Worm (Caenorhabditis elegans) whole organism, dauer: ENCODE results near the gene F18A11.2.

ENCODE experiments used
- unc-62 ChIP-seq: sonication (generic microtip); optimal IDR thresholded peaks from 2 replicates; lab custom pipeline; 2017; ENCODE audit warnings: missing biosample characterization, missing genetic modification reagents, missing genetic modification characterization

F18A11.2 gene

DNA sequence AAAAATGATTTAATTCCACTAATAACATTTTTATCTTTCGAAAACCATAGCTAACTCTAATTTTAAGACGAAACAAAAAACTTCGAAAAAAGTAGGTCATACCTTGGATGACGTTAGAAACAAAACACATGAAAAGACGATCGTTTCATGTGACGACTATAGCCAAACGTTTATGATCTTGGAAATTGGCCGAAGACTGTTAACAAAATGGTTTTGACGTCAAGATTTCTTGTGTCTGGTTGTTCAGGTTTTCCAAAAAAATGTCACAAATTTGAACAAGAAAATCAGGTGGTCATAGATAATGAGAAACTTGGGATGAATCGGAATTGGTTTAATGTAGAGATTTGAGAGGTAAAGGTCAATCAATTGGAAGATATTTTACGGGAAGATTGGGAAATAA is 28.3 kb upstream of the F18A11.2 start:
- no peak for TF ChIP-seq unc-62 (GFP tag; lab: Kevin White, UChicago)

DNA sequence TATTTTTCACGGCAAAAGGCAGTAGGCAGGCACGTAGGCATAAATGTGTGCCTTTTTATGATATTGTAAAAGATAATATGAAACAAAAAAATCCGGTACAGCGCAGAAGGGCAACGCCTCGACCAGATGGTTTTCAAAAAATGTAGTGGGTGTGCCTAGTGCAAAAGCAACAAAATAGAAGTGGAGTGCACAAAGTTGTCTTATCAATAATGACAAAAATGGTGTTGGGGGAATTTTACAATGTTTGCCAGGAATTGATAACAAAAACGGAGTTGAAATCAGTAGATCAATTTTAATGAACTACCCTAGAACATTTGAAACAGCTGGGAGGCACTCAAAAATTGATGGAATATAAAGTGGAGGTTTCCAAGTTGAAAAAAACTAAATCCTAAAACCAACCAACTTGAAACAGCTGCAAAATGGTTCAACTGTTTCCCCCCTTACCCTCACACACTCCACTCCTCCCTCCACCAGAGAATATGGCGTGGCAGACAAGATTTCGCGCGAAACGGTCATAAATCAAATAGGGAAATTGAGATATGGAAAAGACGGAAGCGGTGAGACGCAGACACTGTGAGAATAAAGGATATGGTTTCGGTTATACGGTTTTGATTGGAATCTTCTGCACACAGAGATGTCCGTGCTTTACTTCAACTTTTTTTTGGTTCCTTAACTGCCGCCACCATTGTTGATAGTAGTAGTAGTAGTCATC is 27.2 kb upstream of the F18A11.2 start:
- no peak for TF ChIP-seq unc-62 (GFP tag; lab: Kevin White, UChicago)

DNA sequence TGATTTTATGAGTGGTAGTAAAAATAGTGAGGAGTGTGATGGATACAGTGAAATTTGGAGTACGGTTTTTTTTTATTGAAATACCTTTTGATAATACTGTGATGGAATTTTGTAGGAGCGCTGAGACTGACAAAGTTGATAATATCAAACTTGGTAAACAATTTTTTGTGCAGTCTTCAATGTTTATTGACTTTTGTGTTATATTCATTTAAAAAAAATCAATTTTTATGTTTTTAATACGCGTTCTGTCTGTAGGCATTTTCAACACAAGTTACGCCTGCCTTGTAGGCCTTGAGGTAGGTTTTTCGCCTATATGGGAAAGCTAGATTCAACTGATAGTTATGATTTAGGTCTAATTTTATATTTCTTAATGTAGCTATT is 26.6 kb upstream of the F18A11.2 start:
- TF ChIP-seq unc-62 (GFP tag; lab: Kevin White, UChicago): no peak

DNA sequence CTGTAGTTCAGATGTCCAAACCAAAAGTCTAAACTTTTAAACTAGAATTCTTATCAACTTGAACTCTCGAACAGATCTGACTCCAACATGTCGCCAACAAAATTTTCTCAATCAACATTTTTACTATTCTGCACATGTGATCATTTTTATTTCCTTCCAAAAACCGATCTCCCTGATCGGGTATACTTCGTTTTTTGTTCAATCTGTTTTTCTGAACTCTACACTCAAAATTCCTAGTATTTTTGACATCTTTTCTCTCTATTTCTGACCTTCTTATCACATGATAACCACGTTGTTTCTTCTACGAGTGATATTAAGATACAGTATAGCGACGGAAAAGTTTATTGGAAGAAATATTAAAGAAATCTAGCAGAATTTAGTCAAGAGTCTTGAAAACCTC is 25.2 kb upstream of the F18A11.2 start:
- TF ChIP-seq unc-62 (GFP tag; lab: Kevin White, UChicago): no peak

DNA sequence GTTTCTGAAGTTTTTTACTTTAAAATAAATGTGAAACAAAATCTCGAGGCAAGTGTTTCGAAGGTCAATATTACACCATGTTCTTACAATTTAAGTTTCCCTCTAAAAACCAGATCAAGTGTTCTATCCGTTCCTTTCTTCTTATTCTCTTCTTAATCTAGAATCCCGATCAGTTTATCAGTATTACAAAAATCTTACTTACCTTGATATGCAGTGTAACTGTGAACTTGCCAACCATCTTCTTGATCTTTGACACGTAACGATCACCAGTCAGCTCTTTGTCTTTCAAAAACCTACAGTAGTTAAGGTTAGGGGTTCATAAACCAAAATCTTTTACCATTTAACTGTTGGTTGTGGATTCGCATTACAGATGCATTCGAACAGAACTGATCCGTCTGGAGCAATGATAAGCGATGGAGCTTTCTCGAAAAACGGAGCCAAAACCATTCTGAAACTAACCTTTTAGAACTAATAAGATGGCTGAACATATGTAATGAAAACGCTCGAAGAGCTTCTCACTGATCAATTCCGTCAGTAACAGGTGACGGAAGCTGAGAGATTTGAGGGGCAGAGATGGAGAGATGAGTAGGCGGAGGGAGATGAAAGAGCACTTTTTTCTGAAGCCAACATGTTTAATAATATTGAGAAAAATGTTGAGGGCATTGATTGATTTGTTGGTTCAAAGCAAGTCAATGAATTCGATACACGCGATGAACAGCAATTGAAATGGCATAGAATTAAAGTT is 23.6 kb upstream of the F18A11.2 start, which contains the start of gene oig-2:
TSS of gene oig-2 (minus strand) at position 448 of the 745 bp plus-strand sequence.
- TF ChIP-seq unc-62 (GFP tag; lab: Kevin White, UChicago): no peak

DNA sequence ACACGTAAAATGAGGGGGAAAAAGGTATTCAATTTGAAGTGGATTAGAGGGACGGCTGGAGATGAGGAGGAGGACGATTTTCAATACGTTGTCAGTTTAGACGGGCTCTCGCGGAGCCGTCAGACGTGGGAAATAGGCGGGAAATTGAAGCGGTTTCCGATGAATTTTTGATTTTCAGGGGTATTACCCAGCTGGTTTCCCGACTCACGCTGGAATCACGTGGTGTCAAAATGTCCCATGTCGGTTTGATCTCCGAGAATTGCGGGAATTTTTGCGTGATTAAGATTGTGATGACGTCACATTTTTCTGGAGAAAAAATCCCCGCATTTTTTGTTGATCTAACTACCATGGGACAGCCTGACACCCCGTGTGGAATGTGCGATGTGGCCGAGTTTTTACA is 18.8 kb upstream of the F18A11.2 start:
- TF ChIP-seq unc-62 (GFP tag; lab: Kevin White, UChicago): no peak

DNA sequence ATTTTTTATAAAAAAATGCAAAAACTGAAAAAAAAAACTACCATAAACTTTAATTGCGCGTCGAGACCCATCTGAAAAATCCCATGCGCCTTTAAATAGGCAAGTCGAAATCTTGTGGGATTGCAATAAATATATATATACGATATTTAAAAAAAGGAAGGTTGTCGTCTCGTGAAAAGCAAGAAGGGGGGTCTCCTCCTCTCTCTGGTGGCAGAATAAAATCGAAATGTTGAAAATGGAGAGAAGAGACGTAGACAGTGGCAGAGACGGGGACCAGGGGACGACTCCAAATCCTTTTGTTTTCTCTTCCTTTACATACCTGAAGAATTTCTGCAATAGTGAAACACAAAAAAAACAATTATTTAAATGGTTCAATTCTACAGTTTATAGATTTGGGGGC is 17.5 kb upstream of the F18A11.2 start, which contains the start of gene F18A11.5:
TSS of gene F18A11.5 (minus strand) at position 321 of the 400 bp plus-strand sequence.
- no peak for TF ChIP-seq unc-62 (GFP tag; lab: Kevin White, UChicago)

DNA sequence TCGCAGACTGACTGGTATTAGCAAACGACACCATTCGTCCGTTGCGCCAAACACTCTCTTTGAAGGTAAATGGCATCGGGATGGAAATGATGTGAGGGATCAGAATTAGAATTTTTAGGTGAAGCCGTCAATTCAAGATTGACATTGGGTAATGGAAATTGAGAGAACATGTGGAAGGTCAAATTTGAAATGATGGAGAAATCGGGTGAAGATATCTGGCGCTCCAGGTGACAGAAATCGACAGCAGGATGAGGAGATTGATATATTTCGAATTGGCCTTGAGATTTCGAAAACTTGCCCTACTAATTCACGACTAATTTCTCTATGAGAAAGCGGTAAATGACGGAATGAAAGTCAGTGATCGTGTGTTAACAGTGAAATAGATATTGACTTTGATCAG is 8.9 kb upstream of the F18A11.2 start:
- no peak for TF ChIP-seq unc-62 (GFP tag; lab: Kevin White, UChicago)

DNA sequence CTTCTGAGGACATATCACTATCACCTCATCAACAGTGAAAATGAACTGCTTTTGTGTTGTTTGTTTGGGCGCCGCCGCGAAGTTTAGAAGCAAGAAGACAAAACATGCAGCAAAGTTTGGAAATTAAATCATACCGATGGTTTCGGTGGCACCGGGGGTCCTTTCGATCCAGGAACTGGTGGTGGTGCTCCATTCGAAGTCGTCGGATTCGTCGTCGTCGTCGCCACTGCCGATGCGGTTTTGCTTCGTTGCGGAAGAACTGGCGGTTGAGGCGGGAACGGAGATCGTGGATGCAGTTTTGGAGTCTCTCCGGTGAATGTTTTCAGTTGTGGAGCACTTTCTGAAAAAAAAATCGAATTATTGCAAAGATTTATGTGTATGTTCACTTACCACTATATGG is 8.0 kb upstream of the F18A11.2 start:
- no peak for TF ChIP-seq unc-62 (GFP tag; lab: Kevin White, UChicago)

DNA sequence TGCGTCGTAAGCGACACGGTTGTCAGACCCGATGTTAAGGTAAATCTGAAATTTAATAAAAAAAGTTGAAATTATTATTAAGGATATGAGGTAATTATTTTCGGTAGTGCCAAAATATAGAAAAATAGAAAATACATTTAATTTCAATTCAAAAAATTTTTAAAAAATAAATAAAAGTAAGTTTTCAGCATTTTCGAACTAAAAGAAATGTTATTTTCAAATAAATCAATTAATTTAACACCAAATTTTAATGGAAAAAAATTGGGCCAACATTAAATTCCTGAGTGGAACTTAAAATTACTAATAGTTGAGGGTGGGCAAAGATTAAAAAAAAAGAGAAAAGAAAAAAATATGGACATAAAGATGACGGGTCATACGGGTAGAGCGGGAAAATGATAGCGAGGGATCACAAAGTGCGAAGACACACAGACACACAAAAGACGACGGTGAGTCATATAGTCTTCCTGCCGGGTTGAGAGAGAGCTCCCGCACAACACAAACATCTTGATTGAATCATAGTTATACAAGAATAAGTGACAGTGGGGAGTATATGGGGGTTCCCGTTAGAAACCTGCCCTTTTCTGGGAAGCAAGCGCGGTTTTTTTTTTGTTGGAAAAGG is 5.6 kb upstream of the F18A11.2 start, which contains the start of gene max-2:
TSS of gene max-2 (minus strand) at position 51 of the 619 bp plus-strand sequence.
- no peak for TF ChIP-seq unc-62 (GFP tag; lab: Kevin White, UChicago)

DNA sequence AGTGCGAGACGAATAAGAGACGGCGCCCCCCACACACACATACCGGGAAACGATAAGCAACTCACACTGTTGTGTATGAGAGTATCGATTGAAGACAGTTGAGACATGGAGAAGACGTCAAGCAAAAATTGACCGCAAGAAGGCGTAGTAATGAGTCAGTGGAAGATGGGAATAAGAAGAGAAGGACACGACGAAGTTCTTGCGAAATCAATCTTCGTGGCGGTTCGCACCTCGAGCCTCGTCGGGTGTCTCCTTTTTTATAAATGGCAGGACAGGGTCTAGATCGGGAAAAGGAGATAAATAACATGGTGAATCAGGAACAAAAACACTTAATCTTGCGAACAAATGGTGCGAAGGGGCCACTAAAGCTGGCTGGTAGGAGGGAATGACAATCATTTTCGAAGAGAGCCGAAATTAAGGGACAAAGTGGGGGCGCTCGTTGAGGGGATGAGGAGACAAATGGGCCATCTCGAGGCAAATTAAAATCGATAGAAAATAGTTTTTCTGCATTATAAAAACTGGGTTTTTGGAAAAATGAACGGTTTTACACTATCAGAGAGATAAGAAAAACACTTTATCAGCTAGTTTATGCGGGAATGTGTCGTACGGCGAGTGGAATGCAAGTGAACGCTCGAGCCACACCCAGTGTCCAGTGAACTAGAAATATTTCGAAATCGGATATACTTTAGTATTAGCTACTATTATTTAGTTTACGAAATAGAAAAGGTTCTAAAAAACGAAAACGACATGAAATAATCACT is 2.0 kb upstream of the F18A11.2 start:
- TF ChIP-seq unc-62 (GFP tag; lab: Kevin White, UChicago): no peak

DNA sequence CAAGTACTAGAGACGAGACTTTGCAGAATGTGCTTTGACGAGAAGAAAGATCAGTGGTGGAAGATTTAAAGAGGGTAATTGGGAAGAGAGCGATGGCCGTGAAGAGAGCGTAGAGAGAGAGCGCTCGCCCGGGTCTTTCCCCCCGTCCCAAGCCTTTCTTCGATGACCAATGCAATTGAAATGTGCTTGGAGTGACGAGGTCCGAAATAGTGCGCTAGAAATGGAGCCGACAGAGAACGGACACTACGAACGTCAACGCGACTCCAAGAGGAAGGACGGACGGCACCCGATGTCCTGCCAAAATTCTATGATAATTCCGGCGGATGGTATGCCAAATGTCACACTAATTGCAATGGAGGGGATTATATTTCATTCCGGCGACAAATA is 1.5 kb upstream of the F18A11.2 start:
- TF ChIP-seq unc-62 (GFP tag; lab: Kevin White, UChicago): no peak

DNA sequence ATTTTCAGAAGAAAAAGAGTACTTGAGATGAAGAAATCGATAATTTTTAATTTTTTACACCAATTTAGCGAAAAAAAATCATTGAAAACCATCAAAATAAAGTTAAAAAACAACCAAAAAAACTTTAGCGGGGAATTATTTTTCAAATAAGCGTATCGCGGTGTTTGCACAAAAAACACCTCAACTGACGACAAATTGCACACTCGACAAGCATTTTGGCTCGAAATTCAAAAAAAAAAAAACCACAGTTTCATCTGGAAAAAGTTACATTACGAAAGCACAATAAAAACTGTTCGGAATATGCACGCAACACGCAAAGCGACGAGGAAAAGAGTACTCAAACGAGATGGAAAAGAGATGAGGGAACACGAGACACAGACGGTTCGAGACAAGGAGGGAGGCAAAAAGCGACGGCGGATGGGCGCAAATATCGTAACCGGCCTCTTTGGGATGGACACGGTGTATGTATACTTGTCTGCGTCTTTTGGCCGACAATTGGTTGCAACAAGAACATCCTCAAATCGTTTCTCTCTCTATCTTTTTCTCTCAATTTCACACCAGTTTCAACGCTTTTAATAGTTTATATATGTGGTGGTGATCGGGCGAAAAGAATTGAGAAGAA is 821 bp upstream of the F18A11.2 start:
- TF ChIP-seq unc-62 (GFP tag; lab: Kevin White, UChicago): no peak

DNA sequence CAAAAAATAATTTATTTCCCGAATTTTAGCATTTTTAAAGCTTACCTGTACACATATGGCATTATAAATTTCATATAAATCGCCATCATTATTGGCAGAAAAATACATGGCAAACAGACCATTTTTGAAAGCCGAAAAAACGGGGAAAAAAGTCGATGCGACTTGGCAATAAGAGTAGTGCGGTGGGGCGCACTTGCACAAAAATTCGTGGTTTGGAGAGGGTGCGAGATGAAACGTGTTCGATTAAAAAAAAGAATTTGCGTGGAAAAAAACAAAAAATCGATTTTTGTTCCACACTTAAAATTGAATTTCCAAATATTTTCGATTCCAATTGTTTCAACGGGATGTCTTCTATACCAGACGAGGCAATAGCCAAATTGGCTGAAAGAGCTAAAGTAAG is 5.2 kb downstream of the F18A11.2 start, which contains the start of gene F18A11.3:
TSS of gene F18A11.3 (minus strand) at position 125 of the 400 bp plus-strand sequence.
- TF ChIP-seq unc-62 (GFP tag; lab: Kevin White, UChicago): no peak
